Fruit fly (Drosophila melanogaster) whole organism, prepupa: ENCODE data around the gene Dok.

ENCODE experiments used
- Blimp-1 ChIP-seq: fragments of 200-800 bp; sonication (Bioruptor generic); optimal IDR thresholded peaks from 3 replicates; lab custom pipeline; 2017; ENCODE audit warnings: missing biosample characterization, missing genetic modification characterization, mild to moderate bottlenecking, moderate library complexity, missing genetic modification reagents
- CG10631 ChIP-seq: fragments of 200-800 bp; sonication (Bioruptor generic); optimal IDR thresholded peaks from 2 replicates; lab custom pipeline; 2016; ENCODE audit warnings: missing biosample characterization, missing genetic modification characterization
- CG11294 ChIP-seq: fragments of 200-800 bp; sonication (Bioruptor generic); IDR thresholded peaks from 2 replicates; pipeline ENCODE4 v1.3.6; 2022; ENCODE audit warnings: missing biosample characterization, missing genetic modification characterization
- CG11902 ChIP-seq: fragments of 200-800 bp; sonication (Bioruptor generic); optimal IDR thresholded peaks from 3 replicates; lab custom pipeline; 2016; ENCODE audit warnings: missing biosample characterization, missing genetic modification characterization
- CG15336 ChIP-seq: fragments of 200-800 bp; sonication (Bioruptor generic); IDR thresholded peaks from 2 replicates; pipeline ENCODE4 v1.3.6; 2022; ENCODE audit warnings: missing biosample characterization, missing genetic modification characterization
- CG16779 ChIP-seq: fragments of 200-800 bp; sonication (Bioruptor generic); optimal IDR thresholded peaks from 3 replicates; lab custom pipeline; 2017; ENCODE audit warnings: missing biosample characterization, mild to moderate bottlenecking, missing genetic modification characterization
- CG3032 ChIP-seq: fragments of 200-800 bp; optimal IDR thresholded peaks from 2 replicates; lab custom pipeline; 2019; ENCODE audit warnings: missing biosample characterization, mild to moderate bottlenecking, missing genetic modification characterization, moderate library complexity
- CG32006 ChIP-seq: fragments of 200-800 bp; sonication (Bioruptor generic); optimal IDR thresholded peaks from 3 replicates; lab custom pipeline; 2017; ENCODE audit warnings: missing biosample characterization, mild to moderate bottlenecking, missing genetic modification characterization
- CG6163 ChIP-seq: fragments of 200-800 bp; sonication (Bioruptor generic); IDR thresholded peaks from 3 replicates; pipeline ENCODE4 v1.3.6; 2022; ENCODE audit warnings: missing biosample characterization, missing genetic modification characterization
- CG6276 ChIP-seq: fragments of 200-800 bp; sonication (Bioruptor generic); optimal IDR thresholded peaks from 2 replicates; lab custom pipeline; 2017; ENCODE audit warnings: missing biosample characterization, mild to moderate bottlenecking, missing genetic modification characterization
- CG6792 ChIP-seq: fragments of 200-800 bp; sonication (Bioruptor generic); optimal IDR thresholded peaks from 3 replicates; lab custom pipeline; 2016; ENCODE audit warnings: missing biosample characterization, missing genetic modification characterization
- CG6808 ChIP-seq: fragments of 200-800 bp; sonication (Bioruptor generic); optimal IDR thresholded peaks from 3 replicates; lab custom pipeline; 2017; ENCODE audit warnings: missing biosample characterization, missing genetic modification characterization, mild to moderate bottlenecking, moderate library complexity, missing genetic modification reagents
- CG6854 ChIP-seq: fragments of 200-800 bp; sonication (Bioruptor generic); optimal IDR thresholded peaks from 2 replicates; lab custom pipeline; 2017; ENCODE audit warnings: missing biosample characterization, mild to moderate bottlenecking, missing genetic modification characterization
- CG7368 ChIP-seq: fragments of 200-800 bp; sonication (Bioruptor generic); optimal IDR thresholded peaks from 3 replicates; lab custom pipeline; 2016; ENCODE audit warnings: missing biosample characterization, missing genetic modification characterization
- CG8119 ChIP-seq: fragments of 200-800 bp; sonication (Bioruptor generic); IDR thresholded peaks from 3 replicates; pipeline ENCODE4 v1.3.6; 2022; ENCODE audit warnings: missing biosample characterization, missing genetic modification characterization
- CG8319 ChIP-seq: fragments of 200-800 bp; sonication (Bioruptor generic); optimal IDR thresholded peaks from 3 replicates; lab custom pipeline; 2016; ENCODE audit warnings: missing biosample characterization, missing genetic modification characterization
- CG8632 ChIP-seq: fragments of 200-800 bp; sonication (Bioruptor generic); optimal IDR thresholded peaks from 3 replicates; lab custom pipeline; 2016; ENCODE audit warnings: missing biosample characterization, missing genetic modification characterization
- CG9139 ChIP-seq: fragments of 200-800 bp; sonication (Bioruptor generic); optimal IDR thresholded peaks from 3 replicates; lab custom pipeline; 2017; ENCODE audit warnings: missing biosample characterization, mild to moderate bottlenecking, missing genetic modification characterization
- Eip78C ChIP-seq: fragments of 200-800 bp; sonication (Bioruptor generic); peaks from one replicate; lab custom pipeline; 2016; ENCODE audit warnings: missing biosample characterization, missing genetic modification characterization
- Gug ChIP-seq: fragments of 200-800 bp; sonication (Bioruptor generic); IDR thresholded peaks from 2 replicates; pipeline ENCODE4 v1.3.6; 2022; ENCODE audit warnings: missing biosample characterization, missing genetic modification characterization
- Hr39 ChIP-seq: fragments of 200-800 bp; sonication (Bioruptor generic); optimal IDR thresholded peaks from 2 replicates; lab custom pipeline; 2016; ENCODE audit warnings: missing biosample characterization, missing genetic modification characterization
- Hr4 ChIP-seq: fragments of 200-800 bp; sonication (Bioruptor generic); optimal IDR thresholded peaks from 3 replicates; lab custom pipeline; 2016; ENCODE audit warnings: missing biosample characterization, missing genetic modification characterization
- Lpt ChIP-seq: fragments of 200-800 bp; sonication (Bioruptor generic); optimal IDR thresholded peaks from 3 replicates; lab custom pipeline; 2016; ENCODE audit warnings: missing biosample characterization, missing genetic modification characterization
- OdsH ChIP-seq: fragments of 200-800 bp; sonication (Bioruptor generic); optimal IDR thresholded peaks from 3 replicates; lab custom pipeline; 2016; ENCODE audit warnings: missing biosample characterization, missing genetic modification characterization
- Sox102F ChIP-seq: fragments of 200-800 bp; sonication (Bioruptor generic); optimal IDR thresholded peaks from 2 replicates; lab custom pipeline; 2016; ENCODE audit warnings: missing biosample characterization, mild to moderate bottlenecking, missing genetic modification characterization
- Sox14 ChIP-seq: fragments of 200-800 bp; sonication (Bioruptor generic); optimal IDR thresholded peaks from 3 replicates; lab custom pipeline; 2016; ENCODE audit warnings: missing biosample characterization, missing genetic modification characterization
- achi ChIP-seq: fragments of 200-800 bp; sonication (Bioruptor generic); optimal IDR thresholded peaks from 3 replicates; lab custom pipeline; 2016; ENCODE audit warnings: missing biosample characterization, missing genetic modification characterization
- acj6 ChIP-seq: fragments of 200-800 bp; sonication (Bioruptor generic); optimal IDR thresholded peaks from 3 replicates; lab custom pipeline; 2016; ENCODE audit warnings: missing biosample characterization, missing genetic modification characterization
- cyc ChIP-seq: fragments of 200-800 bp; sonication (Bioruptor generic); optimal IDR thresholded peaks from 3 replicates; lab custom pipeline; 2016; ENCODE audit warnings: missing biosample characterization, missing genetic modification characterization
- dac ChIP-seq: fragments of 200-800 bp; sonication (Bioruptor generic); optimal IDR thresholded peaks from 2 replicates; lab custom pipeline; 2017; ENCODE audit warnings: missing biosample characterization, mild to moderate bottlenecking, missing genetic modification characterization
- dsx ChIP-seq: fragments of 200-800 bp; optimal IDR thresholded peaks from 3 replicates; lab custom pipeline; 2019; ENCODE audit warnings: missing biosample characterization, mild to moderate bottlenecking, missing genetic modification characterization, moderate library complexity; ENCODE audit not compliant: poor library complexity, severe bottlenecking
- eg ChIP-seq: fragments of 200-800 bp; sonication (Bioruptor generic); IDR thresholded peaks from 3 replicates; pipeline ENCODE4 v1.3.6; 2022; ENCODE audit warnings: missing biosample characterization, missing genetic modification characterization
- esn ChIP-seq: fragments of 200-800 bp; sonication (Bioruptor generic); optimal IDR thresholded peaks from 2 replicates; lab custom pipeline; 2016; ENCODE audit warnings: missing biosample characterization, mild to moderate bottlenecking, missing genetic modification characterization, moderate library complexity
- fd59A ChIP-seq: fragments of 200-800 bp; sonication (Bioruptor generic); optimal IDR thresholded peaks from 2 replicates; lab custom pipeline; 2017; ENCODE audit warnings: missing biosample characterization, mild to moderate bottlenecking, missing genetic modification characterization, missing genetic modification reagents
- fd85E ChIP-seq: fragments of 200-800 bp; sonication (Bioruptor generic); optimal IDR thresholded peaks from 3 replicates; lab custom pipeline; 2016; ENCODE audit warnings: missing biosample characterization, missing genetic modification characterization
- fkh ChIP-seq: fragments of 200-800 bp; sonication (Bioruptor generic); optimal IDR thresholded peaks from 3 replicates; lab custom pipeline; 2017; ENCODE audit warnings: missing biosample characterization, mild to moderate bottlenecking, missing genetic modification characterization, moderate library complexity
- lz ChIP-seq: fragments of 200-800 bp; sonication (Bioruptor generic); optimal IDR thresholded peaks from 3 replicates; lab custom pipeline; 2016; ENCODE audit warnings: missing biosample characterization, missing genetic modification characterization
- net ChIP-seq: fragments of 200-800 bp; sonication (Bioruptor generic); optimal IDR thresholded peaks from 3 replicates; lab custom pipeline; 2016; ENCODE audit warnings: missing biosample characterization, missing genetic modification characterization
- pdm3 ChIP-seq: fragments of 200-800 bp; sonication (Bioruptor generic); optimal IDR thresholded peaks from 3 replicates; lab custom pipeline; 2016; ENCODE audit warnings: missing biosample characterization, missing genetic modification characterization
- salr ChIP-seq, 2 experiments: fragments of 200-800 bp; sonication (Bioruptor generic); optimal IDR thresholded peaks; 3 replicates each; lab custom pipeline; 2016 to 2018; ENCODE audit warnings: missing biosample characterization in 2 of 2, missing genetic modification characterization in 2 of 2, mild to moderate bottlenecking in 1 of 2
- spab ChIP-seq: fragments of 200-800 bp; sonication (Bioruptor generic); optimal IDR thresholded peaks from 2 replicates; lab custom pipeline; 2017; ENCODE audit warnings: missing biosample characterization, mild to moderate bottlenecking, missing genetic modification characterization, missing genetic modification reagents
- topi ChIP-seq: fragments of 200-800 bp; sonication (Bioruptor generic); optimal IDR thresholded peaks from 3 replicates; lab custom pipeline; 2016; ENCODE audit warnings: missing biosample characterization, missing genetic modification characterization
- vri ChIP-seq: fragments of 200-800 bp; sonication (Bioruptor generic); optimal IDR thresholded peaks from 3 replicates; lab custom pipeline; 2016; ENCODE audit warnings: missing biosample characterization, mild to moderate bottlenecking, missing genetic modification characterization

Gene Dok

dm6 chrX:7307478-7308200 lies 16.4 kb upstream of the Dok start, which contains the start of gene brk (continued):
- no peak for TF ChIP-seq CG8632
- peak; percentile 55; the same call in 2 of the 3 replicates for TF ChIP-seq CG6163 (GFP tag; lab: Robert Waterston, UW)
- TF ChIP-seq net (GFP tag; lab: Kevin White, UChicago) = no peak
- no peak for TF ChIP-seq cyc (GFP tag; lab: Kevin White, UChicago)
- no peak for TF ChIP-seq CG16779 (tag; lab: Kevin White, UChicago)
- no peak for TF ChIP-seq fkh
- no peak for TF ChIP-seq Gug (GFP tag; lab: Robert Waterston, UW)
- TF ChIP-seq eg = 0 out of 3 replicates have a peak, but pooled peaks have one; percentile 6
- TF ChIP-seq acj6 (GFP tag; lab: Kevin White, UChicago) = no peak
- TF ChIP-seq Lpt (GFP tag; lab: Kevin White, UChicago) = peak; percentile 54
- TF ChIP-seq esn (GFP tag; lab: Kevin White, UChicago) = no peak
- no peak for TF ChIP-seq CG3032 (tag; lab: Kevin White, UChicago)
- TF ChIP-seq CG6854 = no peak
- no peak for TF ChIP-seq Sox102F
- TF ChIP-seq fd59A (GFP tag; lab: Kevin White, UChicago) = no peak
- TF ChIP-seq fd85E (GFP tag; lab: Kevin White, UChicago) = peak; percentile 21
- TF ChIP-seq topi (GFP tag; lab: Kevin White, UChicago) = no peak
- peak; percentile 78 for TF ChIP-seq vri (GFP tag; lab: Kevin White, UChicago)
- no peak for TF ChIP-seq CG9139 (GFP tag; lab: Kevin White, UChicago)
- TF ChIP-seq dsx = peak; percentile 28
- no peak for TF ChIP-seq Eip78C
- TF ChIP-seq pdm3 (GFP tag; lab: Kevin White, UChicago) = no peak
- no peak for TF ChIP-seq CG6276
- TF ChIP-seq lz (GFP tag; lab: Kevin White, UChicago) = no peak
- TF ChIP-seq CG6792 (GFP tag; lab: Kevin White, UChicago) = no peak
- no peak for TF ChIP-seq Blimp-1 (GFP tag; lab: Kevin White, UChicago)

- TF ChIP-seq salr (GFP tag; optimal IDR thresholded peaks at IDR 0.05; lab: Kevin White, UChicago) = no peak
- no peak for TF ChIP-seq fd85E (GFP tag; lab: Kevin White, UChicago)
- no peak for TF ChIP-seq dac (GFP tag; lab: Kevin White, UChicago)
- no peak for TF ChIP-seq CG8319 (GFP tag; lab: Kevin White, UChicago)
- no peak for TF ChIP-seq CG7368 (GFP tag; lab: Kevin White, UChicago)
- no peak for TF ChIP-seq CG8119
- TF ChIP-seq, all 60 proteins: peak for 0
Measured at dm6 chrX:7308794-7309193, 15.2 kb upstream of the Dok start.

- TF ChIP-seq CG6808 (GFP tag; lab: Kevin White, UChicago) (no peak), CG8119 (peak; percentile 47; the same call in 2 of the 3 replicates), CG6854 (no peak), OdsH (GFP tag; lab: Kevin White, UChicago) (no peak), CG11294 (GFP tag; lab: Robert Waterston, UW) (peak; percentile 41; the same call in 1 of the 2 replicates), CG16779 (tag; lab: Kevin White, UChicago) (no peak), salr (GFP tag; optimal IDR thresholded peaks at IDR 0.05; lab: Kevin White, UChicago) (peak in 1 of 2 experiments; percentile 36), vri (GFP tag; lab: Kevin White, UChicago) (no peak), achi (GFP tag; lab: Kevin White, UChicago) (no peak), CG7368 (GFP tag; lab: Kevin White, UChicago) (no peak), CG32006 (GFP tag; lab: Kevin White, UChicago) (peak; percentile 28), Sox14 (no peak), lz (GFP tag; lab: Kevin White, UChicago) (no peak), CG11902 (GFP tag; lab: Kevin White, UChicago) (no peak), CG10631 (GFP tag; lab: Kevin White, UChicago) (peak; percentile 31), CG15336 (GFP tag; lab: Robert Waterston, UW) (peak; percentile 63), eg (peak; percentile 63), Hr4 (GFP tag; lab: Kevin White, UChicago) (peak; percentile 45), net (GFP tag; lab: Kevin White, UChicago) (peak; percentile 21), Lpt (GFP tag; lab: Kevin White, UChicago) (peak; percentile 34), Gug (GFP tag; lab: Robert Waterston, UW) (0 out of 2 replicates have a peak, but pooled peaks have one; percentile 29), dsx (no peak), pdm3 (GFP tag; lab: Kevin White, UChicago) (peak; percentile 17), spab (no peak), Blimp-1 (GFP tag; lab: Kevin White, UChicago) (no peak), CG6163 (GFP tag; lab: Robert Waterston, UW) (peak; percentile 38; the same call in 1 of the 3 replicates), Hr39 (GFP tag; lab: Kevin White, UChicago) (no peak), Eip78C (peak; percentile 66), CG6276 (peak; percentile 9)
Measured at dm6 chrX:7312406-7312805, 11.6 kb upstream of the Dok start.
